Worm (Caenorhabditis elegans): Measurements from ENCODE around the gene W02B12.11.

Gene W02B12.11

DNA sequence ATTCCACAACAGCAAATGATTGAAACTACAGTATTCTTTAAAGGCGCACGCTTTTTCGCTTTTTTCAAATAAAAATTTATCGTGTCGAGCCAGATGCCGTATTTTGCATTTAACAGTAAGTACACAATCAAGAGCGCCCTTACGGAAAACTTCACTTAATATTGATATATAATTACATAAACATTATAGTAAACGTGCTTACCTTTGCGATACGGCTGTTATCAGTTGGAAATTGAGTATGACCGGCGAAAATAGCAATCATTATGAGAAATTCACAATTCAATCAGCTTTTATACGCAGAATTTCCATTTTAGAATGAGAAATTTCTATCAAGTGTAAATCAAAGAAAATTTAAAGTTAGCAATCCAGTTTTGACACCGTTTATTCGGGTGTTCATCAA lies 26.5 kb downstream of the W02B12.11 start, which contains the start of gene B0334.20:
Gene B0334.20 (minus strand): TSS at position 262 of the 400 bp plus-strand sequence.
- TF ChIP-seq klf-2 (GFP tag; conservative IDR thresholded peaks at IDR 0.05) (no peak), cog-1 (tag; optimal IDR thresholded peaks at IDR 0.05) (no peak), ztf-23 (GFP tag; IDR thresholded peaks at IDR 0.05) (no peak), ref-1 (GFP tag; conservative IDR thresholded peaks at IDR 0.05) (no peak), med-1 (GFP tag; optimal IDR thresholded peaks at IDR 0.05; ENCODE audit: insufficient read depth) (no peak), ztf-29 (GFP tag; IDR thresholded peaks at IDR 0.05) (no peak), flt-1 (GFP tag; IDR thresholded peaks at IDR 0.05) (no peak), T22C8.4 (GFP tag; IDR thresholded peaks at IDR 0.05) (no peak), tab-1 (GFP tag; IDR thresholded peaks at IDR 0.05) (no peak)

DNA sequence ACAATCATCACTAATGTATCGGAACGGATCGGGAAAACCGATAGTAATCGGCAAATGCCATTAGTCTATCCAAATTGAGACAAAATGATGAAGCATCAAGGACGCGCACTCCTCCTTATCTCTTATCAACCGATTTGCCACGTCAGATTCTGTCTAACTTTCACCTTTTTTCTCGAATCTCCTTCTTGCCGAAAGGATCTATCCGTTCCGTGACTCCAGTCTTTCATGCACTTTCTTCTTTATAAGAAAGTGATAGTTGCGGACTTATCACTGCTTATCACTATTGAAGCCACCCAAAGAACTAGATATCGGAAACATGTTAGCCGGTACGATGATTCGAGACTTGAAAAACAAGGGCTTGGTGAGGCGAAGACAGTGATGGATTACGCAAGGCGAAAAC lies 28.3 kb downstream of the W02B12.11 start:
- TF ChIP-seq cog-1 (tag; optimal IDR thresholded peaks at IDR 0.05) (no peak), med-1 (GFP tag; optimal IDR thresholded peaks at IDR 0.05; ENCODE audit: insufficient read depth) (no peak), T22C8.4 (GFP tag; IDR thresholded peaks at IDR 0.05) (no peak), tab-1 (GFP tag; IDR thresholded peaks at IDR 0.05) (no peak), ztf-29 (GFP tag; IDR thresholded peaks at IDR 0.05) (no peak), ref-1 (GFP tag; conservative IDR thresholded peaks at IDR 0.05) (no peak), klf-2 (GFP tag; conservative IDR thresholded peaks at IDR 0.05) (no peak), ztf-23 (GFP tag; IDR thresholded peaks at IDR 0.05) (no peak), flt-1 (GFP tag; IDR thresholded peaks at IDR 0.05) (no peak)

- peak; percentile 67; the same call in 1 of the 2 replicates for TF ChIP-seq ztf-29 (GFP tag; IDR thresholded peaks at IDR 0.05)
- no peak for TF ChIP-seq med-1 (GFP tag; optimal IDR thresholded peaks at IDR 0.05; ENCODE audit: insufficient read depth)
Measured at ce11 chrII:11503761-11504160, 30.1 kb downstream of the W02B12.11 start.

DNA sequence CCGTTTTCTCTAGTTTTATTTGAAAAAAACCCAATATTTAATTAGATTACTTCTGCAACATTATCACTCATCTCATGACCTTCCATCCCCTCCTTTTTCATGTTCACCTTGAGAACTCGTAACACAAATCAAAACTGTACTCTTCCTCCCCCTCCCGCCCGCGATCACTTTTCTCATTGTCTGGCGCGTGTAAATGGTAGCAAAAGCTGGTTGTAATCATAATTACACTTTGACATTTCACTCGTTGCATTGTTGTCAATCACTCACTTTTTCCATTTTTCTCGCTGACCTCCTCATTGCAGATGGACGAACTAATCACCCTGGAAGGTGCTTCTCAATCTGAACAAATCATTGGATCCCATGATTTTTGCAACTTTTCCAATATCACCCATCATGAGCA lies 36.7 kb downstream of the W02B12.11 start, which contains the start of gene npr-41:
Gene npr-41 (plus strand): TSS at position 301 of the 400 bp plus-strand sequence.
- TF ChIP-seq cog-1 (tag; optimal IDR thresholded peaks at IDR 0.05) = no peak
- no peak for TF ChIP-seq tab-1 (GFP tag; IDR thresholded peaks at IDR 0.05)
- no peak for TF ChIP-seq klf-2 (GFP tag; conservative IDR thresholded peaks at IDR 0.05)
- TF ChIP-seq ztf-29 (GFP tag; IDR thresholded peaks at IDR 0.05) = no peak
- TF ChIP-seq ref-1 (GFP tag; conservative IDR thresholded peaks at IDR 0.05) = no peak
- no peak for TF ChIP-seq med-1 (GFP tag; optimal IDR thresholded peaks at IDR 0.05; ENCODE audit: insufficient read depth)
- no peak for TF ChIP-seq flt-1 (GFP tag; IDR thresholded peaks at IDR 0.05)
- TF ChIP-seq ztf-23 (GFP tag; IDR thresholded peaks at IDR 0.05) = no peak
- TF ChIP-seq T22C8.4 (GFP tag; IDR thresholded peaks at IDR 0.05) = no peak

ce11 chrII:11512921-11513320 lies 39.3 kb downstream of the W02B12.11 start:
- TF ChIP-seq tab-1 (GFP tag; IDR thresholded peaks at IDR 0.05) (no peak), cog-1 (tag; optimal IDR thresholded peaks at IDR 0.05) (no peak), flt-1 (GFP tag; IDR thresholded peaks at IDR 0.05) (no peak), ztf-29 (GFP tag; IDR thresholded peaks at IDR 0.05) (no peak), T22C8.4 (GFP tag; IDR thresholded peaks at IDR 0.05) (no peak), ztf-23 (GFP tag; IDR thresholded peaks at IDR 0.05) (no peak), ref-1 (GFP tag; conservative IDR thresholded peaks at IDR 0.05) (no peak), med-1 (GFP tag; optimal IDR thresholded peaks at IDR 0.05; ENCODE audit: insufficient read depth) (no peak), klf-2 (GFP tag; conservative IDR thresholded peaks at IDR 0.05) (no peak)

- TF ChIP-seq klf-2 (GFP tag; conservative IDR thresholded peaks at IDR 0.05) (no peak), ztf-29 (GFP tag; IDR thresholded peaks at IDR 0.05) (no peak), tab-1 (GFP tag; IDR thresholded peaks at IDR 0.05) (no peak), cog-1 (tag; optimal IDR thresholded peaks at IDR 0.05) (no peak), ref-1 (GFP tag; conservative IDR thresholded peaks at IDR 0.05) (no peak), med-1 (GFP tag; optimal IDR thresholded peaks at IDR 0.05; ENCODE audit: insufficient read depth) (no peak), flt-1 (GFP tag; IDR thresholded peaks at IDR 0.05) (no peak), T22C8.4 (GFP tag; IDR thresholded peaks at IDR 0.05) (no peak), ztf-23 (GFP tag; IDR thresholded peaks at IDR 0.05) (no peak)
Measured at ce11 chrII:11514775-11515174, 41.1 kb downstream of the W02B12.11 start, which contains the start of gene srh-44. Gene srh-44 (plus strand): TSS chrII:11515075.

DNA sequence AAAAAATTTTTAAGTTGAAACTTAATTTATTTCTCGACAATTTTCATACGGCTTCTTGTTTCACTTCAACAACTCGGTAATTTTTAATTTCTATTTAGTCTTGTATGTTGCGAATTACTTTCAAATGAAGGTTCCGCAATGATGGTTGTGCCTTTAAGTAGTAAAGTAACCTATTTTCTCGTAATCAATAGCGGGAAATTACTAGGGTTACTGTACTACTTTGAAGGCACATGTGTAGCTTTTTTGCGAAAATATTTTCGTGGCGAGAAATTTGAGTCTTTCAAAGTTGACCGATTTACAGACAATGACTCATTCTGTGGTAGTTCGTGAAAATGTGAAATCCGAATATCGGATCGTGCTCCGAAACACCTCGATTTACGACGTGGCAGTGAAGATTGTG lies 44.5 kb downstream of the W02B12.11 start, which contains the start of gene B0334.10:
Gene B0334.10 (plus strand): TSS at position 301 of the 400 bp plus-strand sequence.
- TF ChIP-seq cog-1 (tag; optimal IDR thresholded peaks at IDR 0.05) = no peak
- TF ChIP-seq T22C8.4 (GFP tag; IDR thresholded peaks at IDR 0.05) = no peak
- TF ChIP-seq tab-1 (GFP tag; IDR thresholded peaks at IDR 0.05) = no peak
- no peak for TF ChIP-seq flt-1 (GFP tag; IDR thresholded peaks at IDR 0.05)
- no peak for TF ChIP-seq klf-2 (GFP tag; conservative IDR thresholded peaks at IDR 0.05)
- no peak for TF ChIP-seq ztf-23 (GFP tag; IDR thresholded peaks at IDR 0.05)
- no peak for TF ChIP-seq ref-1 (GFP tag; conservative IDR thresholded peaks at IDR 0.05)
- no peak for TF ChIP-seq ztf-29 (GFP tag; IDR thresholded peaks at IDR 0.05)
- TF ChIP-seq med-1 (GFP tag; optimal IDR thresholded peaks at IDR 0.05; ENCODE audit: insufficient read depth) = no peak

ce11 chrII:11521300-11521699 lies 47.6 kb downstream of the W02B12.11 start, which contains the start of gene Y62F5A.10:
Gene Y62F5A.10 (plus strand): TSS chrII:11521600.
- TF ChIP-seq flt-1 (GFP tag; IDR thresholded peaks at IDR 0.05) (no peak), ref-1 (GFP tag; conservative IDR thresholded peaks at IDR 0.05) (no peak)

All from whole organism, midembryonic.